Worm (Caenorhabditis elegans) whole organism, young adult: ENCODE measurements around the gene ubxn-4.

Experiments
- lin-40 ChIP-seq: sonication (generic microtip); optimal IDR thresholded peaks from 2 replicates; lab custom pipeline; 2016; ENCODE audit warnings: missing genetic modification characterization, mild to moderate bottlenecking, missing compliant biosample characterization, missing genotype, missing genetic modification reagents
- snpc-3.4 ChIP-seq: sonication (generic microtip); optimal IDR thresholded peaks from 2 replicates; lab custom pipeline; 2017; ENCODE audit warnings: missing genetic modification characterization, mild to moderate bottlenecking, missing compliant biosample characterization, antibody characterized with exemption, moderate library complexity, missing genotype, missing genetic modification reagents
- ztf-28 ChIP-seq: fragments of 200-800 bp; sonication (Bioruptor generic); IDR thresholded peaks from 2 replicates; pipeline ENCODE4 v1.3.6; 2022; ENCODE audit warnings: missing genetic modification reagents, missing genetic modification characterization, missing compliant biosample characterization

ubxn-4 gene

DNA sequence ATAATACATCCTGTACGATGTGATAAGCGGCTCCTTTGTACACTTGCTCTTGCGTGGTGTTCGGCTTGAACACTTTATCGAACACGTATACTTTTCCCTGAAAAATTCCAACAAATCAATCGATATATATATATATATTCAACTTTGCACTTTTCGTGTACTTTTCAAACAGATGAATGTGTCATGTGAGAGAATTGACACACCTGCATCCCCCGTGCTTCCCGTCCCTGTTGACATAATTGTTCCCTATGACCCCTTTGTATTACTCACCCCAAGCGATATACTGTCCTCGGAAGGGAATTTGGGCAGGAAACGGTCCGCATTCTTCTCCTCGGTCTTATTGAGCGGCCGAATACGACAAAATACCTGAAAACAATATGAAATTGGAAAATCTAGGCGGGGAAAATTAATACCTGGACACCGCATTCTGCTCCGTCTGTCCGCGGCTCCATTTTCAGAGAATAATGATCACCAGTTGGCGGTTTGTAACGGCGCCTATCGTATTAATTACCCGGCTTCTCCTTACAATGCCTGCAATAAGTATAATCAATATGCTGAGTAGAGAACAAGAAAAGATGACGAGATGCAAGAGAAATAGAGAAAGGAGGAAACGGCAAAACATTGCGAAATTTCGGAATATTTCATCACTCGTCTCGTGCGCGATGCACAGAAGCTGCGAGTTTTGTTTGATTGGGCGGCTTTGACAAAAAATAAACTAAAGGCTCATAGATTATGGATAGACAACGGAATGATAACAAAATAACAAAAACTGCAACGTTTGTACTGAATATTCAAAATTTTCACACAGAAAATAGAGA lies 50.5 kb downstream of the ubxn-4 start, which contains the start of gene unc-116 (continued):
- TF ChIP-seq snpc-3.4 (tag; lab: Kevin White, UChicago) (no peak), ztf-28 (GFP tag; lab: Robert Waterston, UW) (no peak), lin-40 (tag; lab: Kevin White, UChicago) (no peak)
